Worm (Caenorhabditis elegans) whole organism, dauer: Measurements from ENCODE around the gene Y116A8A.4.
"Not testable (repeated sequence)": the region's sequence is repeated elsewhere in the genome, so short reads cannot be mapped to it uniquely, and the experiment has no call there.

Source experiments
- unc-62 ChIP-seq: sonication (generic microtip); optimal IDR thresholded peaks from 2 replicates; lab custom pipeline; 2017; ENCODE audit warnings: missing biosample characterization, missing genetic modification reagents, missing genetic modification characterization

Gene Y116A8A.4

ce11 chrIV:16822529-16822928 lies at the start of gene Y116A8A.4:
Gene Y116A8A.4 (plus strand): TSS chrIV:16822829.
- TF ChIP-seq unc-62 (GFP tag; lab: Kevin White, UChicago) = no peak

DNA sequence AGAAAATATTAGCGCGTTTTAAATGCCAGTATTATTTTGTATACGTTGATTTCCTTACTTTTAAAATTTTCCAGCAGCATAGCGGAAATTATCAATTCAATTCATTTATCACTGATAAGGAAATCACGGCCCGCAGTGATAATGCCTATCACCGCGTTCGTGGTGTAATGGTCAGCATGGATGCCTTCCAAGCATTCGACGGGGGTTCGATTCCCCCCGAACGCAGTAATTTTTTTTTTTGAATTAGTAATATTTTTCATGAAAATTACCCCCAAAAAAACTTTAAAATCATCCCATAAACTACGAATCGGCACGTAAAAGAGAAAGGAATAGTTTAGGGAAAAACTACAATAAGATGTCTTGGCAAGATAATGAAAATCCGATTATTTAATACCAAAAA lies 47.6 kb upstream of the Y116A8A.4 start:
- TF ChIP-seq unc-62 (GFP tag; lab: Kevin White, UChicago) = no peak

- no peak for TF ChIP-seq unc-62 (GFP tag; lab: Kevin White, UChicago)
Observed at ce11 chrIV:16775455-16775854, 47.2 kb upstream of the Y116A8A.4 start, which contains the start of gene Y43D4A.5. Gene Y43D4A.5 (plus strand): TSS chrIV:16775755.

- TF ChIP-seq unc-62 (GFP tag; lab: Kevin White, UChicago) = no peak
Observed at ce11 chrIV:16775925-16776324, 46.7 kb upstream of the Y116A8A.4 start.

DNA sequence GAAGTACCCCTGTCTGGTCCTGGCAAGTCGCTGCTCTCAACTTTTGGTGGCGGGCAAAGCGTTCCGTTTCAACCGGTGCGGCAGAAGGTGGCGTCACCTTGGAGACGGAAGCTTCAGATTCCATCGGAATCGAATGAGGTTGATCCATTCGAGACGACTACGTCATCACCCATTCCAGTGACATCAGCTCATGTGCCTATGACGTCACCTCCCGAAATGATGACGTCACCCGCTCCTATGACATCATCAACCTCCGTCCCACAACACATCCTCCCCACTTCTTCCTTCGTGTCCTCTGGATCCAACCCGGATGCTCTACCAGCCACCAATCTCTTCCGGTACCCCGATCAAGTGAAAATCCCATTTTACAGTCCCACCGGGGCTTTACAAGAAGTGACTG lies 45.7 kb upstream of the Y116A8A.4 start:
- no peak for TF ChIP-seq unc-62 (GFP tag; lab: Kevin White, UChicago)

ce11 chrIV:16777758-16778157 lies 44.9 kb upstream of the Y116A8A.4 start:
- no peak for TF ChIP-seq unc-62 (GFP tag; lab: Kevin White, UChicago)

DNA sequence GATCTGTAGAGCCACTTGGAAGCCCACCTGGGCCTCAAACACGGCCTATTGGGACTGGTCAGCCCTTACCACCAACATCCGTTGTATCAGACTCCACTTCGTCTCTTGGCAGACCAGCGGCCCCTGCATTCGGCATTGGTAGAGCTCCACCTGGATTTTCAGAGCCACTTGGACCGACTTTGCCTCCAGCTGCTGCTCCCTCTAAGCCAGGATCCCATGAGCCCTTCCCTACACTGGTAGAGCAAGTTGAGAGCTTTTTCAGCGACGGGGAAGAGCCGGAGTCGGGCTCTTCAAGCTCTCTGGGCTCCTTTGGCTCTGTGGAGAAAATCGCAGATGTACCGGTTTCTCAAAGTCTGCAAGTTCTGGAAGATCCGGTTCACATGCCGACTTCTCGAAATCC lies 44.0 kb upstream of the Y116A8A.4 start:
- TF ChIP-seq unc-62 (GFP tag; lab: Kevin White, UChicago) = no peak

ce11 chrIV:16787024-16787423 lies 35.6 kb upstream of the Y116A8A.4 start, which contains the start of gene Y43D4A.6:
Gene Y43D4A.6 (plus strand): TSS chrIV:16787324.
- TF ChIP-seq unc-62 (GFP tag; lab: Kevin White, UChicago) = no peak

ce11 chrIV:16806352-16806751 lies 16.3 kb upstream of the Y116A8A.4 start, which contains the start of gene clec-193:
Gene clec-193 (minus strand): TSS chrIV:16806452.
- TF ChIP-seq unc-62 (GFP tag; lab: Kevin White, UChicago) = no peak

ce11 chrIV:16812116-16812515 lies 10.5 kb upstream of the Y116A8A.4 start:
- TF ChIP-seq unc-62 (GFP tag; lab: Kevin White, UChicago) = no peak

ce11 chrIV:16813825-16814224 lies 8.8 kb upstream of the Y116A8A.4 start, which contains the start of gene Y116A8A.2:
Gene Y116A8A.2 (minus strand): TSS chrIV:16813925.
- TF ChIP-seq unc-62 (GFP tag; lab: Kevin White, UChicago) = no peak

- TF ChIP-seq unc-62 (GFP tag; lab: Kevin White, UChicago) = no peak
Observed at ce11 chrIV:16828698-16829097, 6.1 kb downstream of the Y116A8A.4 start, which contains the start of gene Y116A8A.6. Gene Y116A8A.6 (minus strand): TSS chrIV:16828798.

- no peak for TF ChIP-seq unc-62 (GFP tag; lab: Kevin White, UChicago)
Observed at ce11 chrIV:16829896-16830295, 7.3 kb downstream of the Y116A8A.4 start, which contains the start of gene Y116A8A.7. Gene Y116A8A.7 (plus strand): TSS chrIV:16830196.

DNA sequence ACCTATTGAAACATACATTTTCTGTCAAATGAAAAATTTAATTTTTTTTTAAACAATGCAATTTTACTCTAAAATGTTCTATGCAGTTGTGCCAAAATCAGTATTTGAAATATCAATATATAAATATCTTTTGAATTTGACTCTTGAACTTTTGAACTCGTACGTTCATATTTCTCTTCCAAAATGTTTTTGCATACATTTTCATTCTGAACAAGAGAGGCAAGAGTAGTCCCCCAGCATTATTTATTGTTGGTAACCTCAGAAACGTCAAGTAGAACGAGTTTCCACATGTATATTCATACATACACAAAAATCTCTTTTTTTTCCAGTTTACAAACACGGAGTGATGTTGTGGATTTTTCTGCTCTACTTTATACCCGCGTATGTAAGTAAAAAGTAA lies 8.7 kb downstream of the Y116A8A.4 start, which contains the start of gene clec-194:
TSS of gene clec-194 (plus strand) at position 301 of the 400 bp plus-strand sequence.
- TF ChIP-seq unc-62 (GFP tag; lab: Kevin White, UChicago) = no peak

ce11 chrIV:16842873-16843272 lies 20.2 kb downstream of the Y116A8A.4 start, which contains the start of gene Y116A8A.150:
Gene Y116A8A.150 (minus strand): TSS chrIV:16842973.
- TF ChIP-seq unc-62 (GFP tag; lab: Kevin White, UChicago) = not testable (repeated sequence)

DNA sequence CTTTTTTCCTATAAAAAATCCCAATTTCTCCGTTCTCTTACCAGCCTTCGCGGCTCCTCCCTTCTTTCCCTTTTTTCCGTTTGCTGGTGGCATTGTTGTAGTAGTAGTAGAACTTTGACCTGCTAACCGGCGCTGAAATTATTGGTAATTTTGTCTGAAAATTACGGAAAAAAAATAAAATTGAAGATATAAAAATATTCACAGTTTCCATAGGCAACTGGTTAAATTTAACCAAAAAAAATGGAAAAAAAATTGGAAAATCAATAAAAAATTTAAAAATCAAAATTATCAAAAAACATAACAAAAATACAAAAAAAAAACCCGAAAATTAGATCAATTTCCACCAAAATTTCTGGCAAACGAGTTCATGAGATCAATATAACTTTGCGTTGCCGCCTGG lies 32.2 kb downstream of the Y116A8A.4 start, which contains the start of gene map-2:
TSS of gene map-2 (minus strand) at position 101 of the 400 bp plus-strand sequence.
- TF ChIP-seq unc-62 (GFP tag; lab: Kevin White, UChicago) = no peak

DNA sequence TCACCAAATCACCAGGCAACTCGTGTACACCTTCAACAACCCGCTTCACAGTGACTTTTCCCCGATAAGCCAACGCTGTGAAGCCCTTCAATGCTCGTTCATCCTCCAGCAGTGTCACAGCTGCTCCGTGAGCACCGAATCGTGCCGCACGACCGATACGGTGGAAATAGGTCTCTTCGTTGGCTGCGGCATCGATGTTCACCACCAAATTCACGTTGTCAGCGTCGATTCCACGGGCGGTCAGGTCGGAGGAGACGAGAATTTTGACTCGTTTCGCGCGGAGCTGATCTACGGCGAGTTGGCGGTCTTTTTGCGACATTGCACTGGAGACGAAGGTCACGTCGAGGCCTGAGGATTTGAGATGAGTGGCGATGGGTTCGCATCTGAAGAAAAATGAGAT lies 38.1 kb downstream of the Y116A8A.4 start:
- TF ChIP-seq unc-62 (GFP tag; lab: Kevin White, UChicago) = no peak
